Fruit fly (Drosophila melanogaster) S2 (cell line): ENCODE data around the gene dmrt99B.

ENCODE experiments used
- CG8478 ChIP-seq: fragments of >200 bp; optimal IDR thresholded peaks from 2 replicates; lab custom pipeline; 2018
- CTCF ChIP-seq, 2 experiments: fragments of >200 bp; optimal IDR thresholded peaks; 2 replicates each; lab custom pipeline; 2018

- no peak for TF ChIP-seq CG8478 (lab: Kevin White, UChicago)
- peak; percentile 84 to 88 for TF ChIP-seq CTCF (optimal IDR thresholded peaks at IDR 0.05; lab: Kevin White, UChicago)
Observed at dm6 chr3R:29716043-29716781, 23.8 kb downstream of the dmrt99B start.
